Fruit fly (Drosophila melanogaster) whole organism, embryonic: ENCODE data around the gene jhamt.

ENCODE experiments used
- C15 ChIP-seq: fragments of 200-800 bp; sonication (Bioruptor generic); IDR thresholded peaks from 3 replicates; pipeline ENCODE4 v1.3.6; 2022; ENCODE audit warnings: missing biosample characterization, missing genetic modification characterization
- CG12104 ChIP-seq: fragments of 200-800 bp; sonication (Bioruptor generic); optimal IDR thresholded peaks from 3 replicates; lab custom pipeline; 2016; ENCODE audit warnings: missing biosample characterization, missing genetic modification characterization
- CG12219 ChIP-seq: fragments of 200-800 bp; sonication (Bioruptor generic); optimal IDR thresholded peaks from 3 replicates; lab custom pipeline; 2018; ENCODE audit warnings: missing biosample characterization, mild to moderate bottlenecking, missing genetic modification characterization
- CG12769 ChIP-seq: fragments of 200-800 bp; sonication (Bioruptor generic); optimal IDR thresholded peaks from 2 replicates; lab custom pipeline; 2019; ENCODE audit warnings: missing biosample characterization, mild to moderate bottlenecking, missing genetic modification characterization, moderate library complexity
- CG14014 ChIP-seq: fragments of 200-800 bp; sonication (Bioruptor generic); IDR thresholded peaks from 2 replicates; pipeline ENCODE4 v1.3.6; 2022; ENCODE audit warnings: missing biosample characterization, missing genetic modification characterization
- CG16813 ChIP-seq: fragments of 200-800 bp; sonication (Bioruptor generic); IDR thresholded peaks from 3 replicates; pipeline ENCODE4 v1.3.6; 2022; ENCODE audit warnings: missing biosample characterization, missing genetic modification characterization; ENCODE audit not compliant: partially characterized antibody
- CG30403 ChIP-seq: fragments of 200-800 bp; sonication (Bioruptor generic); optimal IDR thresholded peaks from 3 replicates; lab custom pipeline; 2016; ENCODE audit warnings: missing biosample characterization, missing genetic modification characterization
- CG3838 ChIP-seq: fragments of 200-800 bp; sonication (Bioruptor generic); optimal IDR thresholded peaks from 3 replicates; lab custom pipeline; 2016; ENCODE audit warnings: missing biosample characterization, missing genetic modification characterization
- CG6254 ChIP-seq: fragments of 200-800 bp; sonication (Bioruptor generic); optimal IDR thresholded peaks from 3 replicates; lab custom pipeline; 2017; ENCODE audit warnings: mild to moderate bottlenecking, missing biosample characterization, missing genetic modification reagents, missing genetic modification characterization
- CG6689 ChIP-seq: fragments of 200-800 bp; sonication (Bioruptor generic); IDR thresholded peaks from 2 replicates; pipeline ENCODE4 v1.3.6; 2022; ENCODE audit warnings: missing biosample characterization, missing genetic modification characterization
- CG7928 ChIP-seq: fragments of 200-800 bp; sonication (Bioruptor generic); optimal IDR thresholded peaks from 2 replicates; lab custom pipeline; 2017; ENCODE audit warnings: missing biosample characterization, mild to moderate bottlenecking, missing genetic modification characterization
- CG8089 ChIP-seq: fragments of 200-800 bp; sonication (Bioruptor generic); optimal IDR thresholded peaks from 3 replicates; lab custom pipeline; 2016; ENCODE audit warnings: missing biosample characterization, missing genetic modification characterization
- CG9797 ChIP-seq: fragments of 200-800 bp; sonication (Bioruptor generic); optimal IDR thresholded peaks from 3 replicates; lab custom pipeline; 2018; ENCODE audit warnings: missing biosample characterization, mild to moderate bottlenecking, missing genetic modification characterization
- Dad ChIP-seq: fragments of 200-800 bp; sonication (Bioruptor generic); optimal IDR thresholded peaks from 3 replicates; lab custom pipeline; 2016; ENCODE audit warnings: missing biosample characterization, missing genetic modification characterization
- Doc2 ChIP-seq: fragments of 200-800 bp; sonication (Bioruptor generic); IDR thresholded peaks from 2 replicates; pipeline ENCODE4 v1.3.6; 2022; ENCODE audit warnings: missing biosample characterization, missing genetic modification characterization
- Drgx ChIP-seq: fragments of 200-800 bp; sonication (Bioruptor generic); IDR thresholded peaks from 2 replicates; pipeline ENCODE4 v1.3.6; 2022; ENCODE audit warnings: missing biosample characterization, missing genetic modification characterization
- E2f1 ChIP-seq: fragments of 200-800 bp; sonication (Bioruptor generic); IDR thresholded peaks from 2 replicates; pipeline ENCODE4 v1.3.6; 2022; ENCODE audit warnings: missing biosample characterization, missing genetic modification characterization
- Ets65A ChIP-seq: fragments of 200-800 bp; sonication (Bioruptor generic); peaks from one replicate; lab custom pipeline; 2016; ENCODE audit warnings: missing biosample characterization, missing genetic modification characterization
- Fer2 ChIP-seq: fragments of 200-800 bp; sonication (Bioruptor generic); optimal IDR thresholded peaks from 2 replicates; lab custom pipeline; 2018; ENCODE audit warnings: missing biosample characterization, mild to moderate bottlenecking, missing genetic modification characterization, moderate library complexity
- Gsc ChIP-seq: fragments of 200-800 bp; sonication (Bioruptor generic); IDR thresholded peaks from 2 replicates; pipeline ENCODE4 v1.3.6; 2022; ENCODE audit warnings: missing biosample characterization, missing genetic modification characterization
- HLH4C ChIP-seq: fragments of 200-800 bp; sonication (Bioruptor generic); IDR thresholded peaks from 3 replicates; pipeline ENCODE4 v1.3.6; 2022; ENCODE audit warnings: missing biosample characterization, missing genetic modification characterization; ENCODE audit not compliant: partially characterized antibody
- Hey ChIP-seq: fragments of 200-800 bp; sonication (Bioruptor generic); optimal IDR thresholded peaks from 3 replicates; lab custom pipeline; 2018; ENCODE audit warnings: missing biosample characterization, mild to moderate bottlenecking, missing genetic modification characterization
- Hr51 ChIP-seq, 2 experiments: fragments of 200-800 bp; sonication (Bioruptor generic); optimal IDR thresholded peaks; 2 replicates in 1 of 2; 3 replicates in 1 of 2; lab custom pipeline; 2016 to 2018; ENCODE audit warnings: missing biosample characterization in 2 of 2, missing genetic modification characterization in 2 of 2, mild to moderate bottlenecking in 1 of 2, moderate library complexity in 1 of 2
- Lpt ChIP-seq: fragments of >200 bp; optimal IDR thresholded peaks from 2 replicates; lab custom pipeline; 2018; ENCODE audit warnings: missing biosample characterization, missing genetic modification characterization
- Myb ChIP-seq: fragments of 200-800 bp; sonication (Bioruptor generic); optimal IDR thresholded peaks from 2 replicates; lab custom pipeline; 2016; ENCODE audit warnings: missing biosample characterization, missing genetic modification characterization
- NC2β ChIP-seq: fragments of 200-800 bp; sonication (Bioruptor generic); optimal IDR thresholded peaks from 2 replicates; lab custom pipeline; 2016; ENCODE audit warnings: missing biosample characterization, missing genetic modification characterization
- Rx ChIP-seq: fragments of 200-800 bp; sonication (Bioruptor generic); IDR thresholded peaks from 2 replicates; pipeline ENCODE4 v1.3.6; 2022; ENCODE audit warnings: missing biosample characterization, missing genetic modification characterization
- Side ChIP-seq: fragments of 200-800 bp; sonication (Bioruptor generic); optimal IDR thresholded peaks from 2 replicates; lab custom pipeline; 2016; ENCODE audit warnings: missing biosample characterization, missing genetic modification characterization
- Sin3A ChIP-seq: fragments of >200 bp; optimal IDR thresholded peaks from 2 replicates; lab custom pipeline; 2018
- ase ChIP-seq: fragments of 200-800 bp; sonication (Bioruptor generic); IDR thresholded peaks from 3 replicates; pipeline ENCODE4 v1.3.6; 2022; ENCODE audit warnings: missing biosample characterization, missing genetic modification characterization
- az2 ChIP-seq: fragments of 200-800 bp; sonication (Bioruptor generic); optimal IDR thresholded peaks from 3 replicates; lab custom pipeline; 2016; ENCODE audit warnings: missing biosample characterization, missing genetic modification characterization
- bbx ChIP-seq: fragments of 200-800 bp; sonication (Bioruptor generic); IDR thresholded peaks from 2 replicates; pipeline ENCODE4 v1.3.6; 2022; ENCODE audit warnings: missing biosample characterization, missing genetic modification characterization; ENCODE audit not compliant: partially characterized antibody
- bowl ChIP-seq: fragments of 200-800 bp; sonication (Bioruptor generic); IDR thresholded peaks from 2 replicates; pipeline ENCODE4 v1.3.6; 2022; ENCODE audit warnings: missing biosample characterization, missing genetic modification characterization
- cato ChIP-seq: fragments of 200-800 bp; sonication (Bioruptor generic); optimal IDR thresholded peaks from 2 replicates; lab custom pipeline; 2016; ENCODE audit warnings: missing biosample characterization, missing genetic modification characterization, borderline replicate concordance
- disco-r ChIP-seq: fragments of 200-800 bp; sonication (Bioruptor generic); optimal IDR thresholded peaks from 2 replicates; lab custom pipeline; 2016; ENCODE audit warnings: missing biosample characterization, missing genetic modification characterization
- dmrt11E ChIP-seq: fragments of 200-800 bp; sonication (Bioruptor generic); optimal IDR thresholded peaks from 3 replicates; lab custom pipeline; 2018; ENCODE audit warnings: missing biosample characterization, mild to moderate bottlenecking, missing genetic modification characterization, moderate library complexity
- fu2 ChIP-seq: fragments of 200-800 bp; sonication (Bioruptor generic); optimal IDR thresholded peaks from 2 replicates; lab custom pipeline; 2016; ENCODE audit warnings: missing biosample characterization, missing genetic modification characterization
- ind ChIP-seq: fragments of 200-800 bp; sonication (Bioruptor generic); optimal IDR thresholded peaks from 3 replicates; lab custom pipeline; 2016; ENCODE audit warnings: missing biosample characterization, missing genetic modification characterization
- inv ChIP-seq: fragments of 200-800 bp; sonication (Bioruptor generic); IDR thresholded peaks from 2 replicates; pipeline ENCODE4 v1.3.6; 2022; ENCODE audit warnings: missing biosample characterization, missing genetic modification characterization; ENCODE audit not compliant: partially characterized antibody
- ken ChIP-seq: fragments of 200-800 bp; sonication (Bioruptor generic); IDR thresholded peaks from 3 replicates; pipeline ENCODE4 v1.3.6; 2022; ENCODE audit warnings: missing biosample characterization, missing genetic modification characterization
- nerfin-1 ChIP-seq: fragments of 200-800 bp; sonication (Bioruptor generic); optimal IDR thresholded peaks from 3 replicates; lab custom pipeline; 2019; ENCODE audit warnings: missing biosample characterization, mild to moderate bottlenecking, missing genetic modification characterization, moderate library complexity
- oc ChIP-seq: fragments of 200-800 bp; sonication (Bioruptor generic); optimal IDR thresholded peaks from 2 replicates; lab custom pipeline; 2018; ENCODE audit warnings: missing biosample characterization, mild to moderate bottlenecking, missing genetic modification characterization, moderate library complexity
- org-1 ChIP-seq: fragments of 200-800 bp; sonication (Bioruptor generic); optimal IDR thresholded peaks from 2 replicates; lab custom pipeline; 2017; ENCODE audit warnings: missing biosample characterization, missing genetic modification characterization
- phol ChIP-seq: fragments of 200-800 bp; sonication (Bioruptor generic); optimal IDR thresholded peaks from 3 replicates; lab custom pipeline; 2018; ENCODE audit warnings: missing biosample characterization, mild to moderate bottlenecking, missing genetic modification characterization, moderate library complexity
- sqz ChIP-seq: fragments of 200-800 bp; sonication (Bioruptor generic); optimal IDR thresholded peaks from 3 replicates; lab custom pipeline; 2018; ENCODE audit warnings: missing biosample characterization, mild to moderate bottlenecking, missing genetic modification characterization
- stc ChIP-seq: fragments of 200-800 bp; sonication (Bioruptor generic); IDR thresholded peaks from 2 replicates; pipeline ENCODE4 v1.3.6; 2022; ENCODE audit warnings: missing biosample characterization, missing genetic modification characterization
- sug ChIP-seq: fragments of 200-800 bp; optimal IDR thresholded peaks from 2 replicates; lab custom pipeline; 2019; ENCODE audit warnings: missing biosample characterization, mild to moderate bottlenecking, missing genetic modification characterization, moderate library complexity
- vvl ChIP-seq: fragments of 200-800 bp; sonication (Bioruptor generic); IDR thresholded peaks from 2 replicates; pipeline ENCODE4 v1.3.6; 2022; ENCODE audit warnings: missing biosample characterization, missing genetic modification characterization
- wek ChIP-seq: fragments of 200-800 bp; sonication (Bioruptor generic); optimal IDR thresholded peaks from 3 replicates; lab custom pipeline; 2018; ENCODE audit warnings: missing biosample characterization, mild to moderate bottlenecking, missing genetic modification characterization, moderate library complexity
- zfh1 ChIP-seq: fragments of 200-800 bp; sonication (Bioruptor generic); IDR thresholded peaks from 3 replicates; pipeline ENCODE4 v1.3.6; 2022; ENCODE audit warnings: missing biosample characterization, missing genetic modification characterization

Gene jhamt

DNA sequence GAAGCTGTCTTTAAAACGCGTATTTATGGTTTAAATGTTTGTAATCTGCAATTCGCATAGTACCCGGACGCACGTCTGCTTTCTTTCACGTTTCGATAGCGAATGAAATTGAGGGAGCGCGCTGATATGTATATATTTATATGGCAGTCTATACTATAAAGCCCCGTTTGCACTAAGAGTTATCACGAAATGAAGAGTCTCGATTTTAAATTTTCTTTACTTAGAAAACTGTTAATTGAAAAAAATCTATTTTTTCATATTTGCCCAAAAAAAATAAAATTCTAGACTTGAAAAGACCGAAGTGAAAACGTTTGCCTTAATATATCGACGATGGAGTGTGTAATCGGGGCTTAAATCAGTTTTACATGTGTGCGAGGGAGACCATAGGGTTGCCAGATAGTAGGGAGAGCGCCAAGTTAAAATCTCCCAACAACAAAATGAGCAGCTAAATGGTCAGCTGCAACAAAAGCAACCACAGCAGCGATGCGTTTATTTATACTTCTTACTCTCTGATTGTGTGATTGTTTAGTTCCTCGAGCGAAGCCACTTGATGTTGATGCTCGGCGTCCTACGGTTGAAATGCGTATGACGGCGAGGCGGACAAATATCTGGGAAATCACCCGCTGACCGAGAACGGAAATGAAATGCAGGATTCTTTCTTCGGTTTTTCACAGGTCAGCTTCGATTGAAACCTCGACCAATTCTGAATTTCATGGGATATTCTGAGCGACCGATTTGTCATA is 40.0 kb upstream of the jhamt start, which contains the start of gene cact (continued):
- TF ChIP-seq wek (GFP tag; lab: Kevin White, UChicago) (peak; percentile 64), Ets65A (GFP tag; lab: Kevin White, UChicago) (peak; percentile 99), CG12104 (GFP tag; lab: Kevin White, UChicago) (peak; percentile 91), sug (tag; lab: Kevin White, UChicago) (peak; percentile 88), az2 (GFP tag; lab: Kevin White, UChicago) (peak; percentile 95), Doc2 (GFP tag; lab: Robert Waterston, UW) (peak; percentile 70), Side (GFP tag; lab: Kevin White, UChicago) (peak; percentile 95), HLH4C (GFP tag; lab: Robert Waterston, UW) (no peak; the same call in 2 of the 3 replicates), fu2 (GFP tag; lab: Kevin White, UChicago) (peak; percentile 94), NC2β (GFP tag; lab: Kevin White, UChicago) (peak; percentile 95), Myb (GFP tag; lab: Kevin White, UChicago) (peak; percentile 82), inv (GFP tag; lab: Robert Waterston, UW) (no peak), CG9797 (GFP tag; lab: Kevin White, UChicago) (peak; percentile 67), cato (peak; percentile 86), stc (GFP tag; lab: Robert Waterston, UW) (peak; percentile 88), Lpt (GFP tag; lab: Kevin White, UChicago) (no peak), CG30403 (GFP tag; lab: Kevin White, UChicago) (peak; percentile 97), org-1 (GFP tag; lab: Kevin White, UChicago) (peak; percentile 74), Sin3A (peak; percentile 45), phol (peak; percentile 95), Hr51 (GFP tag; optimal IDR thresholded peaks at IDR 0.05; lab: Kevin White, UChicago) (peak; percentile 92 to 93), sqz (GFP tag; lab: Kevin White, UChicago) (peak; percentile 59), CG12219 (GFP tag; lab: Kevin White, UChicago) (peak; percentile 75), CG12769 (peak; percentile 40), bbx (GFP tag; lab: Robert Waterston, UW) (no peak), CG7928 (GFP tag; lab: Kevin White, UChicago) (peak; percentile 71), Fer2 (tag; lab: Kevin White, UChicago) (peak; percentile 76), oc (tag; lab: Kevin White, UChicago) (peak; percentile 91), C15 (GFP tag; lab: Robert Waterston, UW) (0 out of 3 replicates have a peak, but pooled peaks have one; percentile 53), nerfin-1 (tag; lab: Kevin White, UChicago) (peak; percentile 81), Rx (GFP tag; lab: Robert Waterston, UW) (peak; percentile 85), Gsc (no peak), dmrt11E (peak; percentile 94), ase (GFP tag; lab: Robert Waterston, UW) (peak; percentile 89), CG8089 (GFP tag; lab: Kevin White, UChicago) (peak; percentile 92), CG6254 (peak; percentile 78), ind (peak; percentile 94), CG16813 (GFP tag; lab: Robert Waterston, UW) (peak; percentile 57; the same call in 2 of the 3 replicates), bowl (peak; percentile 32; the same call in 1 of the 2 replicates), Dad (GFP tag; lab: Kevin White, UChicago) (peak; percentile 91), Drgx (GFP tag; lab: Robert Waterston, UW) (peak; percentile 91), vvl (GFP tag; lab: Robert Waterston, UW) (peak; percentile 96), Hey (tag; lab: Kevin White, UChicago) (peak; percentile 58), disco-r (GFP tag; lab: Kevin White, UChicago) (peak; percentile 92), E2f1 (GFP tag; lab: Robert Waterston, UW) (peak; percentile 89), CG14014 (GFP tag; lab: Robert Waterston, UW) (peak; percentile 85), CG6689 (GFP tag; lab: Robert Waterston, UW) (peak; percentile 89), ken (GFP tag; lab: Robert Waterston, UW) (peak; percentile 88), zfh1 (GFP tag; lab: Robert Waterston, UW) (peak; percentile 91), CG3838 (peak; percentile 83)
